Fruit fly (Drosophila melanogaster): ENCODE data around the gene CG6959.

dm6 chr3R:11819640-11819979, 49.6 kb downstream of the CG6959 start:
- TF ChIP-seq psq (optimal IDR thresholded peaks at IDR 0.05), result no peak
- no peak for TF ChIP-seq pan (optimal IDR thresholded peaks at IDR 0.05)
- no peak for TF ChIP-seq CG8478 (optimal IDR thresholded peaks at IDR 0.05)
- TF ChIP-seq Dll (optimal IDR thresholded peaks at IDR 0.05), result no peak

Data from whole organism.